Worm (Caenorhabditis elegans) whole organism, midembryonic: Measurements from ENCODE around the gene F46H5.4.

Experiments used
- flt-1 ChIP-seq: fragments of 200-800 bp; sonication (Bioruptor generic); IDR thresholded peaks from 2 replicates; pipeline ENCODE4 v1.3.6; 2022; ENCODE audit warnings: missing genetic modification characterization, missing compliant biosample characterization
- med-1 ChIP-seq: sonication (generic microtip); optimal IDR thresholded peaks from 2 replicates; lab custom pipeline; 2017; ENCODE audit warnings: missing genetic modification characterization, mild to moderate bottlenecking, missing compliant biosample characterization, antibody characterized with exemption, missing genetic modification reagents; ENCODE audit not compliant: insufficient read depth
- tab-1 ChIP-seq: fragments of 200-800 bp; sonication (Bioruptor generic); IDR thresholded peaks from 2 replicates; pipeline ENCODE4 v1.3.6; 2022; ENCODE audit warnings: missing genetic modification characterization, missing compliant biosample characterization
- ztf-29 ChIP-seq: fragments of 200-800 bp; sonication (Bioruptor generic); IDR thresholded peaks from 2 replicates; pipeline ENCODE4 v1.3.6; 2022; ENCODE audit warnings: missing genetic modification reagents, missing genetic modification characterization, missing compliant biosample characterization

DNA sequence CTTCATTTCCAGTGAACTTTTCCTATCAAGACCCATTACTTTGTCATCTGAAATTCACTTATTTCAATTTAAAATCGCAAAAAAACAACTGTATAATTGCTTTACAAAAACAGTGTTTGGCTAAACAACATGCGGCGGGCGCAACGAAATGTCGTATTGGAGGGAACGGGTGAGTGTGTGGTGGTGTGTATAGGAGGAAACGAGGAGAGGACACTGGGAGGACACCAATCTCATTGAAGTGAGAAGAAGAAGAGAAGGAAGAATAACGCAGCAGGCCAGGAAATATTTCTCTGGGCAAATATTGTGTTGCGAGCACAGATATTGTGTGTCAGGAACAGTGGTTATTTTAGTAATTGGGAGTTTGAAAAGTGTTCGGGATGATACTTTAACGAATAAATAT, at the start of gene F46H5.4:
- no peak for TF ChIP-seq ztf-29 (GFP tag; lab: Robert Waterston, UW)
- no peak for TF ChIP-seq med-1 (GFP tag; lab: Kevin White, UChicago)
- TF ChIP-seq tab-1 (GFP tag; lab: Robert Waterston, UW), result no peak
- TF ChIP-seq flt-1 (GFP tag; lab: Robert Waterston, UW), result no peak
